Fruit fly (Drosophila melanogaster) whole organism, adult: ENCODE measurements around the gene CG46308.

Source experiments
- CG11617 ChIP-seq: fragments of 200-800 bp; sonication (Bioruptor generic); optimal IDR thresholded peaks from 2 replicates; lab custom pipeline; 2017; ENCODE audit warnings: mild to moderate bottlenecking, missing biosample characterization, missing genetic modification reagents, missing genetic modification characterization
- CG12768 ChIP-seq: fragments of 200-800 bp; sonication (Bioruptor generic); optimal IDR thresholded peaks from 2 replicates; lab custom pipeline; 2017; ENCODE audit warnings: missing biosample characterization, missing genetic modification characterization, mild to moderate bottlenecking, moderate library complexity, missing genetic modification reagents
- CG14711 ChIP-seq: fragments of 200-800 bp; sonication (Bioruptor generic); optimal IDR thresholded peaks from 2 replicates; lab custom pipeline; 2018; ENCODE audit warnings: missing biosample characterization, mild to moderate bottlenecking, missing genetic modification characterization, moderate library complexity
- CG1620 ChIP-seq: fragments of 200-800 bp; sonication (Bioruptor generic); optimal IDR thresholded peaks from 2 replicates; lab custom pipeline; 2016; ENCODE audit warnings: missing biosample characterization, missing genetic modification characterization
- CG33017 ChIP-seq: fragments of 200-800 bp; sonication (Bioruptor generic); optimal IDR thresholded peaks from 2 replicates; lab custom pipeline; 2018; ENCODE audit warnings: missing biosample characterization, mild to moderate bottlenecking, missing genetic modification characterization, moderate library complexity
- CG5204 ChIP-seq: fragments of 200-800 bp; sonication (Bioruptor generic); optimal IDR thresholded peaks from 2 replicates; lab custom pipeline; 2016; ENCODE audit warnings: missing biosample characterization, missing genetic modification characterization
- CG7045 ChIP-seq: fragments of 200-800 bp; sonication (Bioruptor generic); optimal IDR thresholded peaks from 2 replicates; lab custom pipeline; 2017; ENCODE audit warnings: missing biosample characterization, mild to moderate bottlenecking, missing genetic modification characterization
- CG7101 ChIP-seq: fragments of 200-800 bp; sonication (Bioruptor generic); optimal IDR thresholded peaks from 2 replicates; lab custom pipeline; 2018; ENCODE audit warnings: missing biosample characterization, mild to moderate bottlenecking, missing genetic modification characterization, moderate library complexity
- Clk ChIP-seq: fragments of 200-800 bp; sonication (Bioruptor generic); optimal IDR thresholded peaks from 2 replicates; lab custom pipeline; 2017; ENCODE audit warnings: missing biosample characterization, missing genetic modification characterization
- Crg-1 ChIP-seq: fragments of 200-800 bp; sonication (Bioruptor generic); optimal IDR thresholded peaks from 2 replicates; lab custom pipeline; 2016; ENCODE audit warnings: missing biosample characterization, missing genetic modification characterization
- Hr96 ChIP-seq: fragments of 200-800 bp; sonication (Bioruptor generic); optimal IDR thresholded peaks from 2 replicates; lab custom pipeline; 2016; ENCODE audit warnings: missing biosample characterization, missing genetic modification characterization
- Mnt ChIP-seq: fragments of 200-800 bp; sonication (Bioruptor generic); optimal IDR thresholded peaks from 2 replicates; lab custom pipeline; 2016; ENCODE audit warnings: missing biosample characterization, mild to moderate bottlenecking, missing genetic modification characterization
- bab1 ChIP-seq: fragments of 200-800 bp; sonication (Bioruptor generic); optimal IDR thresholded peaks from 3 replicates; lab custom pipeline; 2019; ENCODE audit warnings: missing biosample characterization, mild to moderate bottlenecking, missing genetic modification characterization, moderate library complexity
- cic ChIP-seq: fragments of 200-800 bp; sonication (Bioruptor generic); optimal IDR thresholded peaks from 2 replicates; lab custom pipeline; 2017; ENCODE audit warnings: missing biosample characterization, mild to moderate bottlenecking, missing genetic modification characterization, moderate library complexity
- cnc ChIP-seq, 2 experiments: fragments of >200 bp; optimal IDR thresholded peaks; 2 replicates each; lab custom pipeline; 2017
- kay ChIP-seq: fragments of 200-800 bp; sonication (Bioruptor generic); peaks from one replicate; lab custom pipeline; 2016; ENCODE audit warnings: missing biosample characterization, missing genetic modification characterization, borderline replicate concordance
- ovo ChIP-seq: fragments of 200-800 bp; sonication (Bioruptor generic); optimal IDR thresholded peaks from 2 replicates; lab custom pipeline; 2016; ENCODE audit warnings: missing biosample characterization, missing genetic modification characterization
- pad ChIP-seq: fragments of 200-800 bp; sonication (Bioruptor generic); optimal IDR thresholded peaks from 3 replicates; lab custom pipeline; 2017; ENCODE audit warnings: missing biosample characterization, missing genetic modification characterization, mild to moderate bottlenecking, moderate library complexity, missing genetic modification reagents
- tj ChIP-seq: fragments of 200-800 bp; sonication (Bioruptor generic); optimal IDR thresholded peaks from 3 replicates; lab custom pipeline; 2017; ENCODE audit warnings: missing biosample characterization, mild to moderate bottlenecking, missing genetic modification characterization, moderate library complexity
- toe ChIP-seq: fragments of 200-800 bp; sonication (Bioruptor generic); optimal IDR thresholded peaks from 2 replicates; lab custom pipeline; 2016; ENCODE audit warnings: missing biosample characterization, missing genetic modification characterization

The CG46308 gene

DNA sequence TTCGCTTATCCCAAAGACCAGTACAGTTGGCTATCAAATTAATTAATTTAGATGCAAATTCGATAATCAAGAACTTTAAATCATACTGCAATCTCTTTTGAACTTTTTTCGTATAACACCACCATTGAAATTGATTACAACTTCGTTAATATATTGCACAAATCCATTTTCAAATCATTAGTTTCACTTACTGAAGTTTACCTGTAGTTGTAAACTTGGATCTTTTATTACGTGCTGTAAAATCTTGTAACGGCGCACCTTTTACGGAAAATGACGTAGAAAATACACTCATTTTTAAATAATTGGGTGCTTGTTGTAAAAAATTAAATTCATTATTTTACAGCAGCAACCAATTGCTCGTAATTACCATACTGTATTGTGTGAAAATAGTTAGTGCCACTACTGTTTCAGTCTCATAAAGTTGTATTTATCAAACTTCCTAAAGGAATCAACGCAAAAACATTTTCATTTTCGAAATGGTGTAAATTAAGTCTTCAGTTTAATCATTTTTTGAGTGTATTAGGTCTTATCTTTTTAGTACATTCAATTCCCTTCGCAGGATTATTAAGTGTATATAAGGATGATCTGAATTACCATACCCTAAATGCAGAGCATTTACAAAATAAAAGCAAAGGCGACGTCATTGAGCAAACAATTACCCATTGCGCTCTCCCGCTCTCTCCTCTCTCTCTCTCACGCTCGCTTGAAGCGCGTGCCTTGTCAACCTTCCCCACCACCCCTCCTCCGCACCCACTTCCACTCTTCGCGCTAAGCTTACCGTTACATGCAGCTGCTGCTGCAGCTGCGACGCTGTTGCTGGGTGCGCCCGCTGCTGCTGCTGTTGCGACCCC, 50.8 kb downstream of the CG46308 start:
- TF ChIP-seq CG33017 (tag; lab: Kevin White, UChicago) (peak; percentile 71), pad (peak; percentile 16), Mnt (GFP tag; lab: Kevin White, UChicago) (peak; percentile 4), CG12768 (GFP tag; lab: Kevin White, UChicago) (peak; percentile 10), CG11617 (GFP tag; lab: Kevin White, UChicago) (peak; percentile 41), toe (GFP tag; lab: Kevin White, UChicago) (no peak), cnc (optimal IDR thresholded peaks at IDR 0.05; lab: Kevin White, UChicago) (no peak), Hr96 (GFP tag; lab: Kevin White, UChicago) (peak; percentile 59), cic (no peak), CG7101 (tag; lab: Kevin White, UChicago) (peak; percentile 62), kay (GFP tag; lab: Kevin White, UChicago) (peak; percentile 94), CG7045 (GFP tag; lab: Kevin White, UChicago) (peak; percentile 23), CG1620 (GFP tag; lab: Kevin White, UChicago) (no peak), Clk (GFP tag; lab: Kevin White, UChicago) (no peak), bab1 (peak; percentile 43), ovo (GFP tag; lab: Kevin White, UChicago) (peak; percentile 99), CG14711 (tag; lab: Kevin White, UChicago) (peak; percentile 57), CG5204 (GFP tag; lab: Kevin White, UChicago) (peak; percentile 22)

DNA sequence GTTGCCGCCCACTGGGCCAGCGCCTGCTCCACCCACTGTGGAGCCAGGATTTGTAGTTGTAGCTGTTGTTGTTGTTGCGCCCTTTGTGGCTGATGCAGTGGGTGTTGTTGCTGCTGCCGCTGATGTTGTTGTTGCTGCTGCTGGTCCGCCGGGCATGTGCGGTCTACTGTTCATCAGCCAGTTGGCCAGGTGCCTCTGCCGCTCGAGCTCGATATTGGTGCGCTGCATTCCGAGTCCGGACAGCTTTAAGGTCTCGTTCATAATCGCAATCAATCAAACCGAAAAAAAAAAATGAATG, 51.4 kb downstream of the CG46308 start:
- TF ChIP-seq CG7045 (GFP tag; lab: Kevin White, UChicago) (no peak), Clk (GFP tag; lab: Kevin White, UChicago) (no peak), CG7101 (tag; lab: Kevin White, UChicago) (no peak), CG1620 (GFP tag; lab: Kevin White, UChicago) (no peak), pad (no peak), Mnt (GFP tag; lab: Kevin White, UChicago) (no peak), CG12768 (GFP tag; lab: Kevin White, UChicago) (no peak), CG5204 (GFP tag; lab: Kevin White, UChicago) (no peak), bab1 (no peak), cnc (optimal IDR thresholded peaks at IDR 0.05; lab: Kevin White, UChicago) (no peak), Crg-1 (GFP tag; lab: Kevin White, UChicago) (no peak), cic (no peak), CG11617 (GFP tag; lab: Kevin White, UChicago) (no peak), tj (GFP tag; lab: Kevin White, UChicago) (no peak), Hr96 (GFP tag; lab: Kevin White, UChicago) (no peak), toe (GFP tag; lab: Kevin White, UChicago) (no peak), CG14711 (tag; lab: Kevin White, UChicago) (no peak), ovo (GFP tag; lab: Kevin White, UChicago) (no peak), CG33017 (tag; lab: Kevin White, UChicago) (no peak)

- TF ChIP-seq CG1620 (GFP tag; lab: Kevin White, UChicago) (peak; percentile 34), CG7101 (tag; lab: Kevin White, UChicago) (peak; percentile 29), ovo (GFP tag; lab: Kevin White, UChicago) (no peak), toe (GFP tag; lab: Kevin White, UChicago) (peak; percentile 69), Clk (GFP tag; lab: Kevin White, UChicago) (peak; percentile 27), CG11617 (GFP tag; lab: Kevin White, UChicago) (peak; percentile 63), Mnt (GFP tag; lab: Kevin White, UChicago) (peak; percentile 32), CG33017 (tag; lab: Kevin White, UChicago) (peak; percentile 33), CG12768 (GFP tag; lab: Kevin White, UChicago) (no peak), CG7045 (GFP tag; lab: Kevin White, UChicago) (peak; percentile 31), Crg-1 (GFP tag; lab: Kevin White, UChicago) (peak; percentile 21), CG5204 (GFP tag; lab: Kevin White, UChicago) (peak; percentile 82), CG14711 (tag; lab: Kevin White, UChicago) (no peak), cnc (optimal IDR thresholded peaks at IDR 0.05; lab: Kevin White, UChicago) (no peak), pad (peak; percentile 12), bab1 (peak; percentile 7), kay (GFP tag; lab: Kevin White, UChicago) (peak; percentile 87), cic (no peak), tj (GFP tag; lab: Kevin White, UChicago) (no peak), Hr96 (GFP tag; lab: Kevin White, UChicago) (peak; percentile 40)
These were observed 52.0 kb downstream of the CG46308 start for dm6 chr2L:13513331-13514261.

DNA sequence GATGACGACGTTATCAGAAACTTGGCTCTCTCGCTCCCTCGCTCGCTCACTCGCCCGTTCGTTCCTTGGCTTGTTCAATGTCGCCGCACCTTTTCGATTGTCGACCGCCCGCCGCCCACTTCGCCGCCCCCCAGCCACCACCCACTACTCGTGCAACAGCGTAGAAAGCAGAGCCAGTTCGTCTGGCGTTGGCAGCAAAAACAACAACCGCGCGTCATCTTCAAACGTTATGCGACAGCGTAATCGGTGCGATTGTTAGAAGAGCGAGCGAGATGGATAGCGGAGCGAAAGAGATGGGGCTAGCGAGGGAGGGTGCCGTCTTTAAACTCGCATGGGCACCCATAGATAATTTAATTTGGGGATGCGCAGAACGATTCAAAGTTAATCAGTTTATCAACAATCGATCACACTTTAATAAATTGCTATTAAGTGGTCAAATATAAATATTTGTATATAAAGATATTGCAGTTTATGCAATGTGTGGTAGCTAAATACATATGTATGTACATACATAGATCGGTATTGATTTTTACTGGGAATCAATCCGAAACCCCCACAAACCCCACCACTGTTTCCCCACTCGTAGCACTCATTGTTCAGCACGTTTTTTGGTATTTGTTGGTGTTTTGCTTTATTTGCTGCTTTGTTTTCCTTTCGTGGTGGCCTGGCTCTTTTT, 52.8 kb downstream of the CG46308 start:
- TF ChIP-seq CG11617 (GFP tag; lab: Kevin White, UChicago) (peak; percentile 89), kay (GFP tag; lab: Kevin White, UChicago) (peak; percentile 93), cic (peak; percentile 86), CG5204 (GFP tag; lab: Kevin White, UChicago) (peak; percentile 77), Hr96 (GFP tag; lab: Kevin White, UChicago) (peak; percentile 54), CG7101 (tag; lab: Kevin White, UChicago) (peak; percentile 90), CG12768 (GFP tag; lab: Kevin White, UChicago) (peak; percentile 87), cnc (optimal IDR thresholded peaks at IDR 0.05; lab: Kevin White, UChicago) (no peak), Mnt (GFP tag; lab: Kevin White, UChicago) (peak; percentile 70), bab1 (peak; percentile 72), toe (GFP tag; lab: Kevin White, UChicago) (peak; percentile 18), ovo (GFP tag; lab: Kevin White, UChicago) (peak; percentile 42), CG1620 (GFP tag; lab: Kevin White, UChicago) (peak; percentile 65), CG14711 (tag; lab: Kevin White, UChicago) (peak; percentile 79), tj (GFP tag; lab: Kevin White, UChicago) (peak; percentile 57), CG33017 (tag; lab: Kevin White, UChicago) (peak; percentile 91), Crg-1 (GFP tag; lab: Kevin White, UChicago) (peak; percentile 86), pad (peak; percentile 62), Clk (GFP tag; lab: Kevin White, UChicago) (peak; percentile 24), CG7045 (GFP tag; lab: Kevin White, UChicago) (peak; percentile 60)
